Fruit fly (Drosophila melanogaster) Kc167 (cell line): Measurements from ENCODE around the gene SclA.

ENCODE experiments used
- Myc ChIP-seq: fragments of >200 bp; optimal IDR thresholded peaks from 2 replicates; lab custom pipeline; 2017; ENCODE audit warnings: missing external identifiers
- h ChIP-seq: fragments of >200 bp; optimal IDR thresholded peaks from 3 replicates; lab custom pipeline; 2018; ENCODE audit warnings: missing external identifiers
- psq ChIP-seq: fragments of >200 bp; optimal IDR thresholded peaks from 2 replicates; lab custom pipeline; 2017; ENCODE audit warnings: missing external identifiers

dm6 chr2L:16859103-16859502 lies 21.3 kb downstream of the SclA start:
- TF ChIP-seq h (lab: Kevin White, UChicago): no peak
- TF ChIP-seq Myc: no peak
- no peak for TF ChIP-seq psq (lab: Kevin White, UChicago)
